Worm (Caenorhabditis elegans): ENCODE results near the gene alh-13.

DNA sequence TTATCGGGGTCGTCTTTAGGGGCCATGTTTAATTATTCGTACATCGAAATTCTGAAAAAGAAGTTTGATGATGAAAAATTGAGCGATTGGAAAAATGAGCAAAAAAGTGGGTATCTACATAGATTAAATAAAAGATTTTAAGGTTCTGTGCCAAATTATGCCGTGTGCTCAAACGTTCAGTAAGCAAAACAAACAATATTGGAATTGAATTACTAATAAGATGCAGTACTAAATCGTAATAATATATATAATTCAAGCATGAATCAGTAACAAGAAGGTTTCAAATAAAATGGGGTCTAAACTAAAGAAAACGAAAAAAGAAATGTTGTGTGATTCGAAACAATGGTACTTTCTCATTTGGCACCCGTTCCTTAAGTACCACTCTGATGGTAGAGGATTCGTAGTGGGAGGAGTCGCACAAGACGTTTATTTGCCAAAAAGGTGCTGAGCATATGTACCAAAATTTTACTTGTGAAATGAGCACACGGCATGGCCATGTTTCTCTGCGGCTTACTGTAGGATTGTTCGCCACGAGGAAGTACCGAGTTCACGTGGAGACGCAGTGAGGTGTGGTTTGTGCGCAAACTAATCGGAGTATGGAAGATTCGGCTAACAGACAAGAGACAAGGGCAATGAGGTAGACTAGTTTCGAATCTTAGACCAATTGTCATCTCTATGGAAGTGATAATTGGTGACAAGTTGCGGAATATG is 32.5 kb upstream of the alh-13 start, which contains the start of gene pgp-14:
- no peak for TF ChIP-seq daf-12 (tag; optimal IDR thresholded peaks at IDR 0.05)
- TF ChIP-seq dve-1 (tag; optimal IDR thresholded peaks at IDR 0.05; ENCODE audit: insufficient read depth) = no peak
- no peak for TF ChIP-seq ces-1 (GFP tag; optimal IDR thresholded peaks at IDR 0.05)
- no peak for TF ChIP-seq fos-1 (tag; optimal IDR thresholded peaks at IDR 0.05)
- TF ChIP-seq unc-39 (tag; optimal IDR thresholded peaks at IDR 0.05) = no peak
- no peak for TF ChIP-seq lin-38 (GFP tag; IDR thresholded peaks at IDR 0.05)
- no peak for TF ChIP-seq nhr-6 (tag; optimal IDR thresholded peaks at IDR 0.05)
- TF ChIP-seq F49E8.2 (tag; optimal IDR thresholded peaks at IDR 0.05; ENCODE audit: borderline replicate concordance) = no peak
- TF ChIP-seq nhr-48 (tag; optimal IDR thresholded peaks at IDR 0.05) = no peak
- TF ChIP-seq fkh-10 (GFP tag; optimal IDR thresholded peaks at IDR 0.05) = no peak
- TF ChIP-seq pha-4 (GFP tag; IDR thresholded peaks at IDR 0.05) = no peak
- TF ChIP-seq pha-4 (tag; optimal IDR thresholded peaks at IDR 0.05) = no peak
- TF ChIP-seq hlh-30 (tag; optimal IDR thresholded peaks at IDR 0.05; ENCODE audit: insufficient read depth) = no peak
